Worm (Caenorhabditis elegans) whole organism, midembryonic: ENCODE measurements around the gene Y39A3CL.3.
A peak's percentile ranks its signal among the peaks of the same experiment; 100 is the strongest.

Experiments used
- T22C8.4 ChIP-seq: fragments of 200-800 bp; sonication (Bioruptor generic); IDR thresholded peaks from 2 replicates; pipeline ENCODE4 v1.3.6; 2022; ENCODE audit warnings: missing genetic modification characterization, missing compliant biosample characterization
- flt-1 ChIP-seq: fragments of 200-800 bp; sonication (Bioruptor generic); IDR thresholded peaks from 2 replicates; pipeline ENCODE4 v1.3.6; 2022; ENCODE audit warnings: missing genetic modification characterization, missing compliant biosample characterization
- klf-2 ChIP-seq: fragments of 200-800 bp; sonication (Bioruptor generic); conservative IDR thresholded peaks from 2 replicates; pipeline ENCODE4 v1.3.6; 2022; ENCODE audit warnings: missing genetic modification reagents, missing genetic modification characterization, missing compliant biosample characterization
- ztf-29 ChIP-seq: fragments of 200-800 bp; sonication (Bioruptor generic); IDR thresholded peaks from 2 replicates; pipeline ENCODE4 v1.3.6; 2022; ENCODE audit warnings: missing genetic modification reagents, missing genetic modification characterization, missing compliant biosample characterization

DNA sequence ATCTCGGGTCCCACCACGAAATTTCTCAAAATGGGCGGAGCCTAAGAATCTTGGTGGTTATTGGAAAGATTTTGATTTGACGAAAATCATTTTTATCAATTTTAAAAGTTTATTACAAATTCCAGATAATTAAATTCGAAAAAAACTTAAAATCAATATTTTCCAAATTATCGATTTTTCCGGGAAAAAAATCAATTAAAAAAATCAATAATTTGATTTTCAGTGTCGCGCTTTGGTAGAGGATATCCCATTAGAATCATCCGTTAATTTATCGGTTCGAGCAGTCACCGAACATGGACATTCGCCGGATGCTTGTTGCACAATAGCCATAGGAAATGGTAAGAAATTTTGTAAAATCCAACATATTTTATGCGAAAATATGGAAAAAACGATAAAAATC lies 15.8 kb downstream of the Y39A3CL.3 start:
- no peak for TF ChIP-seq flt-1 (GFP tag; lab: Robert Waterston, UW)
- peak; percentile 66 for TF ChIP-seq T22C8.4 (GFP tag; lab: Robert Waterston, UW)
- no peak for TF ChIP-seq klf-2 (GFP tag; lab: Robert Waterston, UW)
- TF ChIP-seq ztf-29 (GFP tag; lab: Robert Waterston, UW): no peak
